Worm (Caenorhabditis elegans) whole organism, L1 larva: ENCODE results near the gene R05G6.10.
A peak's percentile ranks its signal among the peaks of the same experiment; 100 is the strongest.

ENCODE experiments used
- Y116A8C.19 ChIP-seq: sonication (generic microtip); optimal IDR thresholded peaks from 2 replicates; lab custom pipeline; 2016; ENCODE audit warnings: missing compliant biosample characterization, missing genetic modification characterization, borderline replicate concordance
- aly-2 ChIP-seq: fragments of 150-350 bp; optimal IDR thresholded peaks from 2 replicates; lab custom pipeline; 2014; ENCODE audit warnings: missing biosample characterization, missing genetic modification characterization
- blmp-1 ChIP-seq: fragments of 150-350 bp; optimal IDR thresholded peaks from 2 replicates; lab custom pipeline; 2014; ENCODE audit warnings: missing biosample characterization, missing genetic modification characterization
- ceh-63 ChIP-seq: fragments of 200-800 bp; sonication (Bioruptor generic); optimal IDR thresholded peaks from 2 replicates; lab custom pipeline; 2018; ENCODE audit warnings: mild to moderate bottlenecking, missing genetic modification characterization, missing compliant biosample characterization
- ceh-82 ChIP-seq, 3 experiments: fragments of 150-350 bp in 1 of 3; sonication (generic microtip) in 2 of 3; optimal IDR thresholded peaks; 2 replicates each; lab custom pipeline; 2014 to 2017; ENCODE audit warnings: missing biosample characterization in 3 of 3, missing genetic modification characterization in 3 of 3
- efl-1 ChIP-seq, 4 experiments: fragments of 150-350 bp; optimal IDR thresholded peaks in 3 of 4; peaks in 1 of 4; 1 replicate in 1 of 4; 2 replicates in 3 of 4; lab custom pipeline; 2014; ENCODE audit warnings: missing biosample characterization in 2 of 4, missing genetic modification characterization in 2 of 4, missing genetic modification reagents in 2 of 4
- elt-2 ChIP-seq: sonication (generic microtip); optimal IDR thresholded peaks from 2 replicates; lab custom pipeline; 2016; ENCODE audit warnings: missing genetic modification characterization, mild to moderate bottlenecking, inconsistent platforms, missing compliant biosample characterization, missing genetic modification reagents
- elt-3 ChIP-seq, 6 experiments: fragments of 150-350 bp in 1 of 6; sonication (generic microtip); optimal IDR thresholded peaks; 2 replicates each; lab custom pipeline; 2017 to 2018; ENCODE audit warnings: missing biosample characterization in 6 of 6, missing genetic modification characterization in 6 of 6, inconsistent platforms in 1 of 6
- hlh-17 ChIP-seq: fragments of 200-800 bp; sonication (Bioruptor generic); optimal IDR thresholded peaks from 2 replicates; lab custom pipeline; 2018; ENCODE audit warnings: missing genetic modification characterization, mild to moderate bottlenecking, missing compliant biosample characterization, moderate library complexity, borderline replicate concordance
- isw-1 ChIP-seq: fragments of 200-800 bp; sonication (Bioruptor generic); IDR thresholded peaks from 2 replicates; pipeline ENCODE4 v1.3.6; 2022; ENCODE audit warnings: missing genetic modification characterization, missing compliant biosample characterization
- lsy-2 ChIP-seq, 2 experiments: fragments of 150-350 bp; optimal IDR thresholded peaks; 2 replicates each; lab custom pipeline; 2014; ENCODE audit warnings: missing biosample characterization in 2 of 2, missing genetic modification characterization in 2 of 2
- mdl-1 ChIP-seq, 2 experiments: fragments of 150-350 bp; optimal IDR thresholded peaks; 2 replicates each; lab custom pipeline; 2014 to 2017; ENCODE audit warnings: missing biosample characterization in 2 of 2, missing genetic modification characterization in 2 of 2, inconsistent platforms in 1 of 2
- mep-1 ChIP-seq: fragments of 150-350 bp; optimal IDR thresholded peaks from 2 replicates; lab custom pipeline; 2014; ENCODE audit warnings: missing biosample characterization, missing genetic modification characterization
- nhr-12 ChIP-seq: sonication (generic microtip); optimal IDR thresholded peaks from 2 replicates; lab custom pipeline; 2017; ENCODE audit warnings: missing biosample characterization, missing genetic modification characterization
- nhr-19 ChIP-seq: fragments of 200-800 bp; sonication (Bioruptor generic); conservative IDR thresholded peaks from 2 replicates; pipeline ENCODE4 v1.3.6; 2022; ENCODE audit warnings: missing genetic modification characterization, missing compliant biosample characterization
- nhr-20 ChIP-seq: sonication (generic microtip); optimal IDR thresholded peaks from 2 replicates; lab custom pipeline; 2016; ENCODE audit warnings: mild to moderate bottlenecking, missing genetic modification characterization, missing compliant biosample characterization
- nhr-47 ChIP-seq: sonication (generic microtip); optimal IDR thresholded peaks from 2 replicates; lab custom pipeline; 2016; ENCODE audit warnings: mild to moderate bottlenecking, missing genetic modification characterization, moderate library complexity, missing compliant biosample characterization
- nhr-71 ChIP-seq: sonication (generic microtip); optimal IDR thresholded peaks from 2 replicates; lab custom pipeline; 2016; ENCODE audit warnings: mild to moderate bottlenecking, missing genetic modification characterization, moderate library complexity, missing compliant biosample characterization
- nhr-77 ChIP-seq: fragments of 150-350 bp; optimal IDR thresholded peaks from 2 replicates; lab custom pipeline; 2014; ENCODE audit warnings: missing biosample characterization, missing genetic modification characterization
- nhr-90 ChIP-seq: sonication (generic microtip); optimal IDR thresholded peaks from 2 replicates; lab custom pipeline; 2016; ENCODE audit warnings: mild to moderate bottlenecking, missing genetic modification characterization, missing compliant biosample characterization; ENCODE audit not compliant: poor library complexity
- pax-3 ChIP-seq: fragments of 200-800 bp; sonication (Bioruptor generic); optimal IDR thresholded peaks from 2 replicates; lab custom pipeline; 2018; ENCODE audit warnings: mild to moderate bottlenecking, missing genetic modification characterization, moderate library complexity, missing compliant biosample characterization
- skn-1 ChIP-seq: fragments of 150-350 bp; optimal IDR thresholded peaks from 2 replicates; lab custom pipeline; 2014; ENCODE audit warnings: missing biosample characterization, missing genetic modification characterization
- snpc-4 ChIP-seq: fragments of 150-350 bp; optimal IDR thresholded peaks from 2 replicates; lab custom pipeline; 2014; ENCODE audit warnings: missing biosample characterization, missing genetic modification characterization
- swsn-7 ChIP-seq: sonication (generic microtip); optimal IDR thresholded peaks from 2 replicates; lab custom pipeline; 2016; ENCODE audit warnings: missing genetic modification characterization, missing compliant biosample characterization
- tlp-1 ChIP-seq: fragments of 150-350 bp; optimal IDR thresholded peaks from 2 replicates; lab custom pipeline; 2014; ENCODE audit warnings: missing biosample characterization, missing genetic modification characterization
- unc-62 ChIP-seq: fragments of 150-350 bp; optimal IDR thresholded peaks from 2 replicates; lab custom pipeline; 2014; ENCODE audit warnings: missing biosample characterization, missing genetic modification reagents, missing genetic modification characterization
- unc-98 ChIP-seq: fragments of 200-800 bp; sonication (Bioruptor generic); IDR thresholded peaks from 2 replicates; pipeline ENCODE4 v1.3.6; 2022; ENCODE audit warnings: missing genetic modification characterization, missing compliant biosample characterization
- ztf-4 ChIP-seq: fragments of 150-350 bp; optimal IDR thresholded peaks from 2 replicates; lab custom pipeline; 2014; ENCODE audit warnings: missing biosample characterization, missing genetic modification characterization

The R05G6.10 gene

ce11 chrIV:7505866-7506488 is 36.4 kb downstream of the R05G6.10 start (continued):
- TF ChIP-seq lsy-2 (tag; optimal IDR thresholded peaks at IDR 0.05; lab: Kevin White, UChicago) (peak in 1 of 2 experiments; percentile 32), nhr-71 (peak; percentile 72), mdl-1 (tag; optimal IDR thresholded peaks at IDR 0.05; lab: Kevin White, UChicago) (no peak), hlh-17 (no peak), isw-1 (no peak)

- TF ChIP-seq ceh-63 (GFP tag; lab: Kevin White, UChicago) (no peak), ceh-82 (tag; optimal IDR thresholded peaks at IDR 0.05; lab: Kevin White, UChicago) (no peak), mep-1 (tag; lab: Kevin White, UChicago) (no peak), nhr-19 (GFP tag; lab: Robert Waterston, UW) (no peak), nhr-20 (tag; lab: Kevin White, UChicago) (no peak), nhr-90 (tag; lab: Kevin White, UChicago) (no peak), blmp-1 (no peak), aly-2 (tag; lab: Kevin White, UChicago) (no peak), unc-62 (no peak), skn-1 (tag; lab: Kevin White, UChicago) (no peak), nhr-77 (no peak), snpc-4 (tag; lab: Kevin White, UChicago) (no peak), nhr-12 (no peak)
- TF ChIP-seq, all 84 proteins: peak for 0
Measured at ce11 chrIV:7503322-7503721, 39.0 kb downstream of the R05G6.10 start, which contains the start of gene glt-6. Gene glt-6 (plus strand): TSS chrIV:7503622.

- no peak for TF ChIP-seq lsy-2 (tag; optimal IDR thresholded peaks at IDR 0.05; lab: Kevin White, UChicago)
- TF ChIP-seq elt-2 (tag; lab: Kevin White, UChicago) = peak; percentile 21
Measured at ce11 chrIV:7501337-7501736, 41.0 kb downstream of the R05G6.10 start, which contains the start of gene F55G1.15. Gene F55G1.15 (minus strand): TSS chrIV:7501437.

ce11 chrIV:7500924-7501323 is 41.4 kb downstream of the R05G6.10 start:
- TF ChIP-seq efl-1 (optimal IDR thresholded peaks at IDR 0.05; lab: Kevin White, UChicago) (no peak), efl-1 (GFP tag; optimal IDR thresholded peaks at IDR 0.05 in 1 of 2; lab: Kevin White, UChicago) (peak in 1 of 2 experiments; percentile 82), nhr-47 (tag; lab: Kevin White, UChicago) (no peak)

ce11 chrIV:7499302-7499701 is 43.0 kb downstream of the R05G6.10 start:
- TF ChIP-seq Y116A8C.19 (tag; lab: Kevin White, UChicago) = no peak
- no peak for TF ChIP-seq efl-1 (optimal IDR thresholded peaks at IDR 0.05; lab: Kevin White, UChicago)
- TF ChIP-seq efl-1 (GFP tag; optimal IDR thresholded peaks at IDR 0.05 in 1 of 2; lab: Kevin White, UChicago) = peak in 1 of 2 experiments; percentile 61
- peak; percentile 84 for TF ChIP-seq snpc-4 (tag; lab: Kevin White, UChicago)
- TF ChIP-seq tlp-1 (tag; lab: Kevin White, UChicago) = no peak
- TF ChIP-seq, all 84 proteins: peak for 2

DNA sequence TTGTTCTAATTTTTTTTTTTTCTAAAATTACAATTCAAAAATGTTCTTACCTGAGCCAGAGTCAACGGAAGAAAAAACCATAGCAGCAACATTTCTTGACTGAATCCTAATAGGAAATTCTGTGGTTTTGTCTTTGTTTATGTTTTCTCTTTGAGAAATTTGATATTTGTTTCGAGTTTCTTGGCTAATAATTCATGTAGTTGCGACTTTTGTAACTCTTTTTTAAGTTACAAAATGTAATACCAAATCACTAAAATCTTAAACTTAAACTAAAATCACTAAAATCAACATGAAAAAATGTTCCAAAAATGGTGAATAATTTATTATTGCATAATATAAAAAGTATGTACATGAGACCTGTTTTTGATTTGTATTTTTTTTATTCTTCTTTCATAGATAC is 44.6 kb downstream of the R05G6.10 start, which contains the start of gene egas-4:
Gene egas-4 (minus strand): TSS at position 101 of the 400 bp plus-strand sequence.
- no peak for TF ChIP-seq swsn-7 (tag; lab: Kevin White, UChicago)
- TF ChIP-seq, all 84 proteins: peak for 0

DNA sequence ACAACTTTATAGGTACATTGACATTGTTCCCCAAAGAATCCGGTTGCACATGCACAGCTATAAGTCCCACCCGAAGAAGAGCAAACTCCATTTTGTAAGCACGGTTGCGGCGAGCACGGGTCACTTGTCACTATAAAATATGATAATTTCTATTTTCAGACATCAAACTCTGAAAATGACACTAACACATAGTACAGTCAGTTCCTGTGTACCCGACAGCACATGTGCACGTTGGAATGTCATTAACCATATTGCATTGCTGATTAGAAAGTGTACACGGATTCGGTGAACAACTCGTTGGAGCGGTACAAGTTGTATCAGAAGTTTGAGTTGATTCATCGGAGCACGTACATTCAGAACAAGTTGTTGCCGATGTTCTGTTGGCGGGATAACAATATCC is 45.1 kb downstream of the R05G6.10 start:
- TF ChIP-seq nhr-20 (tag; lab: Kevin White, UChicago) (peak; percentile 4), ceh-63 (GFP tag; lab: Kevin White, UChicago) (no peak), elt-3 (tag; optimal IDR thresholded peaks at IDR 0.05; lab: Kevin White, UChicago) (no peak), elt-2 (tag; lab: Kevin White, UChicago) (peak; percentile 28), ztf-4 (no peak), nhr-90 (tag; lab: Kevin White, UChicago) (no peak), pax-3 (no peak), unc-98 (no peak)
